Fruit fly (Drosophila melanogaster): ENCODE data around the gene cact.

The cact gene

dm6 chr2L:16287602-16288392 lies 38.2 kb downstream of the cact start, which contains the start of the genes crp and pkaap (continued):
- peak; percentile 63 for TF ChIP-seq scrt (GFP tag; optimal IDR thresholded peaks at IDR 0.05)
- peak; percentile 74 for TF ChIP-seq unpg (GFP tag; optimal IDR thresholded peaks at IDR 0.05)
- TF ChIP-seq shn (GFP tag; optimal IDR thresholded peaks at IDR 0.05): peak; percentile 88
- peak; percentile 62 for TF ChIP-seq CG2875 (GFP tag; optimal IDR thresholded peaks at IDR 0.05)
- TF ChIP-seq eyg (GFP tag; optimal IDR thresholded peaks at IDR 0.05): peak; percentile 65
- TF ChIP-seq Ets65A (GFP tag): peak; percentile 99
- TF ChIP-seq CG12391 (tag; optimal IDR thresholded peaks at IDR 0.05): peak; percentile 70
- TF ChIP-seq CG9797 (GFP tag; optimal IDR thresholded peaks at IDR 0.05): peak; percentile 85
- TF ChIP-seq pnt (GFP tag; optimal IDR thresholded peaks at IDR 0.05): peak; percentile 88
- peak; percentile 89 for TF ChIP-seq dm (GFP tag; optimal IDR thresholded peaks at IDR 0.05)
- TF ChIP-seq H15 (GFP tag; IDR thresholded peaks at IDR 0.05): no peak
- peak; percentile 82 for TF ChIP-seq Bdp1 (GFP tag; optimal IDR thresholded peaks at IDR 0.05)
- no peak for TF ChIP-seq otp (GFP tag; IDR thresholded peaks at IDR 0.05)
- TF ChIP-seq CG9609 (GFP tag; optimal IDR thresholded peaks at IDR 0.05): peak; percentile 75
- peak; percentile 83 for TF ChIP-seq tup (GFP tag; optimal IDR thresholded peaks at IDR 0.05)
- TF ChIP-seq lola (GFP tag; optimal IDR thresholded peaks at IDR 0.05): peak in 1 of 3 experiments; percentile 14
- peak; percentile 91 for TF ChIP-seq dpn (GFP tag; optimal IDR thresholded peaks at IDR 0.05)
- peak; percentile 72 for TF ChIP-seq CG15696 (tag; optimal IDR thresholded peaks at IDR 0.05)
- peak; percentile 52 for TF ChIP-seq CG34376 (GFP tag; optimal IDR thresholded peaks at IDR 0.05)
- peak; percentile 100 for TF ChIP-seq CTCF (GFP tag; optimal IDR thresholded peaks at IDR 0.05)
- TF ChIP-seq CG13775 (GFP tag; optimal IDR thresholded peaks at IDR 0.05): peak; percentile 58
- TF ChIP-seq CG7745 (tag; optimal IDR thresholded peaks at IDR 0.05): peak; percentile 34
- TF ChIP-seq Myb (GFP tag; optimal IDR thresholded peaks at IDR 0.05): peak; percentile 84
- peak; percentile 66 for TF ChIP-seq CG31388 (GFP tag; optimal IDR thresholded peaks at IDR 0.05)
- TF ChIP-seq Hsf (GFP tag; optimal IDR thresholded peaks at IDR 0.05): peak; percentile 91
- peak; percentile 52 for TF ChIP-seq CG18619 (GFP tag; optimal IDR thresholded peaks at IDR 0.05)
- TF ChIP-seq Ravus (GFP tag; IDR thresholded peaks at IDR 0.05): no peak
- TF ChIP-seq tgo (GFP tag; IDR thresholded peaks at IDR 0.05): no peak
- TF ChIP-seq ase (GFP tag; IDR thresholded peaks at IDR 0.05): no peak
- peak; percentile 93 for TF ChIP-seq lilli (GFP tag; optimal IDR thresholded peaks at IDR 0.05)
- TF ChIP-seq Lpt (GFP tag; optimal IDR thresholded peaks at IDR 0.05): no peak
- peak; percentile 84 for TF ChIP-seq her (GFP tag; optimal IDR thresholded peaks at IDR 0.05)
- peak; percentile 84 for TF ChIP-seq Atf-2 (GFP tag; optimal IDR thresholded peaks at IDR 0.05)
- peak; percentile 59 for TF ChIP-seq CG12236 (GFP tag; optimal IDR thresholded peaks at IDR 0.05)
- TF ChIP-seq jigr1 (GFP tag; IDR thresholded peaks at IDR 0.05): no peak
- TF ChIP-seq CG17802 (tag; optimal IDR thresholded peaks at IDR 0.05): peak; percentile 48
- peak; percentile 66 for TF ChIP-seq Asciz (GFP tag; optimal IDR thresholded peaks at IDR 0.05)
- TF ChIP-seq ERR (GFP tag; optimal IDR thresholded peaks at IDR 0.05): peak; percentile 87
- peak; percentile 41 for TF ChIP-seq wek (GFP tag; optimal IDR thresholded peaks at IDR 0.05)
- TF ChIP-seq Opbp (GFP tag; IDR thresholded peaks at IDR 0.05; ENCODE audit: partially characterized antibody): no peak
- peak; percentile 94 for TF ChIP-seq HLHmδ (GFP tag; optimal IDR thresholded peaks at IDR 0.05)
- peak; percentile 83 for TF ChIP-seq pho (GFP tag; optimal IDR thresholded peaks at IDR 0.05)
- peak; percentile 49 for TF ChIP-seq ATbp (GFP tag; optimal IDR thresholded peaks at IDR 0.05)
- peak; percentile 12 for TF ChIP-seq Spps (tag; optimal IDR thresholded peaks at IDR 0.05)
- TF ChIP-seq tx (GFP tag; optimal IDR thresholded peaks at IDR 0.05): peak; percentile 84
- TF ChIP-seq pfk (GFP tag; optimal IDR thresholded peaks at IDR 0.05): peak; percentile 54
- TF ChIP-seq CG1603 (tag; optimal IDR thresholded peaks at IDR 0.05): peak; percentile 89
- peak; percentile 89 for TF ChIP-seq CG13894 (tag; optimal IDR thresholded peaks at IDR 0.05)
- peak; percentile 91 for TF ChIP-seq stwl (tag; optimal IDR thresholded peaks at IDR 0.05)

Data from whole organism, embryonic.